Fruit fly (Drosophila melanogaster): ENCODE results near the gene bip1.

dm6 chr3L:8069860-8070259 is 11.3 kb upstream of the bip1 start, which contains the start of gene CG42591:
- TF ChIP-seq EcR (GFP tag; optimal IDR thresholded peaks at IDR 0.05) = no peak
- no peak for TF ChIP-seq Pif1B (GFP tag; optimal IDR thresholded peaks at IDR 0.05)
- TF ChIP-seq D1 (tag; optimal IDR thresholded peaks at IDR 0.05) = no peak
- no peak for TF ChIP-seq CG8159 (tag; optimal IDR thresholded peaks at IDR 0.05)
- no peak for TF ChIP-seq fd96Ca (GFP tag; IDR thresholded peaks at IDR 0.05)
- TF ChIP-seq Pif1A (GFP tag; optimal IDR thresholded peaks at IDR 0.05) = no peak
- TF ChIP-seq CG4496 (GFP tag; IDR thresholded peaks at IDR 0.05) = no peak
